Worm (Caenorhabditis elegans): ENCODE measurements around the gene C28A5.6.

The C28A5.6 gene

DNA sequence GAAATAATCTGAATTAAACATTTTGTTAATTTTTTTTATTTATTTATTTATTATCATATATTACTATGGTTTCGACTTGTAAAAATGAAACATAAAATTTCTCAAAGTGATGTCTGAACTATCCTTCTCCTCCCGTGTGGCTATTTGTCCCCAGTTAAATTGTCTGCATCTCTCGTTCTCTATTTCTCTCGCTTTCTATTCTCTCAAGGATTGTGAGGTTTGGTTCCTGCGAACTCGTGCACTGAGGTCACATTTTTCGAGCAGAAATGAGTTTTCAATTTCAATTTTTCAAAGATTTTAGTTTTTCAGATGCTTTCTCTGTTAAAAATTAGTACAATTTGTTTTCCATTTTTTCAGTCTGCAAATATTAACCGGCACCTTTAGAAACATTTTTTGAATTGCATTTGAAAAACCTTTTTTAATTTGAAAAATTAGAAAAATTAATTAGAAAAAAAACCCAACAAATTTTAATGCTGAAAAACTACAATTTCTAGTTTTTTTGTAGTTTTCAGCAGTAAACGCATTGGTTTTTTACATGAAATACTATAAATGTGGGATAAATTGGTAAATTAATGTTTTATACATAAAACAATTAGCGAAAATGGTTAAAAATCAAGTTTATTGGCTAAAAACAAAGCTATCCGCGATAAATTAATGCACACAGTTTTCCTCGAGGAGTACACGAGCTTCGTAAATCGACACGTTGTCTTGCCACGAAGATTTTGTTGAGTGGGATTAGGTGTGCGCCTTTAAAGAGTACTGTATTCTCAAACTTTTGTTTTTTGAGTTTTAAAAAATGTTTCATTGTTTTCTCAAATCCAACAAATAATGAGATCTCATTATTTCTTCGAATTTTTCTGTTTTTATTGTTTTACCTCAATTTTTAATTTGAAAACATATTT, 16.9 kb downstream of the C28A5.6 start:
- no peak for TF ChIP-seq unc-62 (GFP tag; optimal IDR thresholded peaks at IDR 0.05)

DNA sequence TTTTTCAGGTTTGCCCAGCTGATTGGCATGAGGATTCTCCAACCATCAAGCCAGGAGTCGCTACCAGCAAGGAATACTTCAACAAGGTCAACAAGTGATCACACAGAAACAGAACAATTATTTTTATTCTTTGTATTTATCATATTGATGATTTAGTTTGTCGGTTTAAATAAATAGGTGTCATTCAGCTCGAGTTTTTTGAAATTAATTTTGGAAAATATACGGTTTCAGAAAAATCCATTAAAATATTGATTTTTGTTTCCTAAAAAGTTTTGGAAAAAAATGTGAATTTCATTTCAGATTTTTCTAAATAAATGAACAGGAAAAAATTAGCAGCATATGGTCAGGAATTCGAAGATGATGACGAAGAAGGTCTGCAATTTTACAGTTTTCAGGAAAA, 21.1 kb downstream of the C28A5.6 start, which contains the start of gene gpch-1:
Gene gpch-1 (plus strand): TSS at position 301 of the 400 bp plus-strand sequence.
- TF ChIP-seq unc-62 (GFP tag; optimal IDR thresholded peaks at IDR 0.05) = no peak

DNA sequence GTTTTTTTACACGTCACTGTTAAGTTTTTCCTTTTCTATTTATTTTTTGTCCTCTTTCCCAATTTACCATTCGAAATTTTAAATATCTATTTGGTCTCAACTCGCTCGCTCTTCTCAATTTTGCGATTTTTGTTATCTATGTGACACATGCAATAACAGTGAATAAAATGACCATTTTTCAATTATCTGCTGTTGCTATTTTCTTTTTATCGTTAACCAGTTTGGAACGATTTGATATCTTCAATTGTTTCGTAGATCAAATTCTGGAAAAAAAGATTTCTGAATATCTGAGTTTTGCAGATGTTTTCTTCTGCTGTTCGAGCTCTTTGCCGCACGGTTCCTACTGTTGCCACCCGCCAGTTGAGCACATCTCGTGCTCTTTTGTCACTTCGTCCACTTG, 22.2 kb downstream of the C28A5.6 start, which contains the start of gene prdx-3:
Gene prdx-3 (plus strand): TSS at position 301 of the 400 bp plus-strand sequence.
- no peak for TF ChIP-seq unc-62 (GFP tag; optimal IDR thresholded peaks at IDR 0.05)

DNA sequence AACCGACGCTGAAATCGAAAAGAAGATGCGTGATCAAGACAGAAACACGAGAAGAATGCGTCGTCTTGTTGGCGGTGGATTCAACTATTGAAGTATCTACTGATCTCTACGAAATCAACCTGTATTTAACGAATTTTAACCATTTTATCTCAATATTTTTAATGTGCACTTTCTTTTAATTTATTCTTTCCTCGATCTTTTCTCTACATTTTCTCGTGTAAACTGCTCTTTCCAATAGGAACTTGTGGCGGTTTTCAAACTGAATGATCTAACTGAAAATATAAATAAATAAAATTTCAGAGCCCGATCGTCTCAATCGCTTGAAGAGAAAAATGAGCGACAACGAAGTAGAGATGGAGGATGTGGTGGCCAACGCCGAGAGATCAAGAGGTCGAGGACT, 23.3 kb downstream of the C28A5.6 start, which contains the start of gene rnp-4:
Gene rnp-4 (plus strand): TSS at position 301 of the 400 bp plus-strand sequence.
- TF ChIP-seq unc-62 (GFP tag; optimal IDR thresholded peaks at IDR 0.05) = no peak

DNA sequence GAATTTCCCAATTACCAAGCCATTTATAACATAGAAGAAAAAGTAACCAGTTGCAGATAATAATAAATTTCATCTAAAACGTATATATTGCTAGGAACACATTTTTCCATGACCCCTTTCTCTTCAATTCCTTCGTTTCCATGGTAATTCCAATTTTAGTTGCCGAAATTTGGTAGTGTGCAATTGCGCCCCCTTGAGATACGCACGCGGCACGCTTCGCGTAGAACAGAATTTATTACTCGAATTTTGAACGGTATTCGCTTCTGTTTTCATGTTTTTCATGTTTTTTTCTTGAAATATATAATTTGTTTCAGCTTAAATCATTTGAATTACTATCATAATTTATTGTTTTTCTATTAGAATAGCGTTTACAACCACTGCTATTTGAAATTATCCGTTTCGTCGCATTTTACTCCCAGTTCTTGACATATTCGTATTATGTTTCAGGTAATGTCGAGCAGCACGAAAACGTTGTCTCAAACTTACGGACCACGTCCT, 24.9 kb downstream of the C28A5.6 start, which contains the start of the genes R07E5.17 and snfc-5:
Gene R07E5.17 (minus strand): TSS at position 98 of the 498 bp plus-strand sequence.
Gene snfc-5 (plus strand): TSS at position 448 of the 498 bp plus-strand sequence.
- TF ChIP-seq unc-62 (GFP tag; optimal IDR thresholded peaks at IDR 0.05) = no peak

DNA sequence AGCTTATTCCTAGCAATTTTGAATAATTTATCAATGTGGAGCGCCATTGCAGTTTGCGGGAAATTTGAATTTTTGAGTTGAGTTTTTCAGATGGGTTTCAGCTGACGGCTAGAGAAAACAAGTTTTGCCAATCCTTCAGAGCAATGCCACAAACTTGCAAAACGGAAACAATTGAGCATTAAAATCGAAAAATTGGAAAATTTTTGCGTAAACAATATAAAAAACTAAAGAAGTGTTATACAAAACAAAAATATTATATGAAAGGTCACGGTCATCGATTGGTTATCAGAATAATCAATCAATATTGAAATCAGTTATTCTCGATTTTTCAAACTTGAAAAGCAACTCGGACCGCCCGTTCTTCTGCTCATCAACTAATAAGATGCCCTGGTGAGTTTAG, 28.2 kb downstream of the C28A5.6 start, which contains the start of gene R07E5.15:
Gene R07E5.15 (plus strand): TSS at position 301 of the 400 bp plus-strand sequence.
- no peak for TF ChIP-seq unc-62 (GFP tag; optimal IDR thresholded peaks at IDR 0.05)

DNA sequence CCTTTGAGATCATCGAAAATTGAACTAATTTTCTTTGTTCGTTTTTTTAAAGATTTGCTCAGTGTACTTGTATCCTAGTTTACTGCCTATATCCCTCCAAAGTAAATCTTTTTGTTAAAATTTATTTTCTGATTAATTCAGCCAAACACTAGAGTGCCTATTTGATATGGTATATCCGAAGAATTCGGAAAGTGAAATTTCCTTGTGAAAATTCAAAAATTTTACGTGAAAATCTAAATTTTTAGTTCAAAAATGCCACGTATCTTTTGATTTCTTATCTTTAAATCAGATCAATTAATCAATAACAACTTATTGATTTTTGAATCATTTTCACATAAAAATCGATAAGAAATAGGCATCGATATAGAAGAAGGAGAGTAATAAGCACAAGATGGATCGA, 30.8 kb downstream of the C28A5.6 start, which contains the start of gene R07E5.6:
Gene R07E5.6 (plus strand): TSS at position 301 of the 400 bp plus-strand sequence.
- no peak for TF ChIP-seq unc-62 (GFP tag; optimal IDR thresholded peaks at IDR 0.05)

DNA sequence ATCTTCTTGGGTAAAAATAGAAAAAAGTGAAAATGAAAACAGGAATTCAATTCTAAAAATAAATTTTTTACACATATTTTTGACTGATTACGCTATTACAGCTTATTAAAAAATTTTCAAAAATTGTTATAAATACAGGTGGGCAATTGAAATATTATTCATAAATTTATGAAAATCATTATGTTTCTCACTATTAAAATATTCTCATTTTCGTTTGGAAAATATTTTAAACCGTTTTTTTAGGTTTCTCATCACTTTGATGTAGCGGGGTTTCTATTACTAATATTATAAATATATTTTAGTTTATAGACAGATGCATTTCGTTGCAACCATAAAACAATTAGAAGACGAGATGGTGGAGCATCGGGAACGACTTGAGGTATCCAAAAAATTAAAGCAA, 32.2 kb downstream of the C28A5.6 start, which contains the start of gene R07E5.5:
Gene R07E5.5 (plus strand): TSS at position 301 of the 400 bp plus-strand sequence.
- TF ChIP-seq unc-62 (GFP tag; optimal IDR thresholded peaks at IDR 0.05) = no peak

DNA sequence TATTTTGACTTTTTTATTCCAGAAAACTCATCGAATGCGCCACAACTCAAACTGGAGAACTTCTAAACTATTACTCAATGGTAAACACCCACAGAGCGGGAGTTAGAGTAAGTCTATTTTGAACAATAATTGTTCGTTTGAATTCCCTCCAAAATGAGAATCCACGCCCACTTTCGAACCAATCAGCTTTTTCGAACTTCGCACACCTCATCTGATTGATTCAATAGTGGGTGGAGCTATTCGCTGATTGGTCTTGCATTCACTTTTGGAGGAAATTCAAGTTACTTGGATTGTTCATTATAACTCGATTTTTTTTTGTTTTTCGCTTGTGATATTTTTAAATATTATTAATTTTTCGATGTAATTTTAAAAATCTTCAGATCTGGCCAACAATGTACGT, 33.4 kb downstream of the C28A5.6 start:
- TF ChIP-seq unc-62 (GFP tag; optimal IDR thresholded peaks at IDR 0.05) = no peak

DNA sequence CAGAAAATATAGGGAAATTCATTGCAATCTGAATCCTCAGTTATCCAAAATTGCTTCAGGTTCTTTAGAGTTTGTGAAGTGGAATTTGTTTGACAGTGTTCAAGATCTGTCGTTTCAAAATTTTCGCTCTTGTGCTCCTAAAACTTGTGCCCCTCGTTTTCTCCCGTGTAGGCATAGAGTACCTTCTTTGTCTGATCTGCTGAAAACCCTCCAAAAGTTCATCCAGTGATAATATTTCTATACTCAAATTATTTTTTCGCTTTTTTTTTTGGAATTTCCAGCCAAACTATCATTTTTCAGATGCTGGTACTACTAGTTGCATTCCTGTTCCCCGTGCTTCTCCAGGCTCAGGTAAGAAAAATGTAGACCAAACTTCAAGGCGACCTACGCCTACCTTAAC, 34.8 kb downstream of the C28A5.6 start, which contains the start of gene R07E5.4:
Gene R07E5.4 (plus strand): TSS at position 301 of the 400 bp plus-strand sequence.
- TF ChIP-seq unc-62 (GFP tag; optimal IDR thresholded peaks at IDR 0.05) = no peak

DNA sequence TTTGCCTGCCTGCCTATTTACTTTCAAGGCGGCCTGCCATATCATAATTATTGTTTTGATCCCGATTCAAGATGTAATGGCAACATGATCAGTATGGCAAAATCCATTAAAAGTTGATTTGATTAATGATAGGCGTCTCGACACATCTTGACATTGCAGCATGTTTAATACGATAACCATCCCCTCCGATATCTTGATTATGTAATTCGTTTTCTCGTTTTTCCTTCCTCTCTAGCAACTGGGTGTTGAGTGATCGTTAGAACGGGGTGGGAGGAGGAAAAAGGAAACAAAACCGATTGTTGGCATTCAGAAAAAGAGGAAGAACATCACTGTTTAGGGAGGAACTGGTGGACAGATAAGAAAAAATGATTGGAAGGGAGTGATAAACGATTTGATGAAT, 37.4 kb downstream of the C28A5.6 start:
- no peak for TF ChIP-seq unc-62 (GFP tag; optimal IDR thresholded peaks at IDR 0.05)

DNA sequence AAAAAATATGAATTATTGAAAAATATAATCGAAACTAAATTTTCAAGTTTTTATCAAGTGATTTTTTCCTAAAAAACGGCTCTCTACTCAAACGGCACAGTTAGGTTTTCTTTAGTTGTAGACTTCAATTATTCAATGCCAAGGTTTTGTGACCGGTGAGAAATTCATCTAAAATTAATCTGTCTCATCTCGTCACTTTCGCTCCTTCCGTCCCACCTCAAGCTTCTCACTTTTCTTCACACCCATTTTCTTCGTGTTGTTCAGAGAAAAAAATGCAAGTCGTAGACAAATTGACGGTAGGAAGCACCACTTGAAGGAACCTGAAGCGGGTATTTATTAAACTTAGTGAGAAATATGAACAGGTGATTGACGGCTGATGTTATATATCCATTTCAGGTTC, 38.0 kb downstream of the C28A5.6 start:
- TF ChIP-seq unc-62 (GFP tag; optimal IDR thresholded peaks at IDR 0.05) = no peak

DNA sequence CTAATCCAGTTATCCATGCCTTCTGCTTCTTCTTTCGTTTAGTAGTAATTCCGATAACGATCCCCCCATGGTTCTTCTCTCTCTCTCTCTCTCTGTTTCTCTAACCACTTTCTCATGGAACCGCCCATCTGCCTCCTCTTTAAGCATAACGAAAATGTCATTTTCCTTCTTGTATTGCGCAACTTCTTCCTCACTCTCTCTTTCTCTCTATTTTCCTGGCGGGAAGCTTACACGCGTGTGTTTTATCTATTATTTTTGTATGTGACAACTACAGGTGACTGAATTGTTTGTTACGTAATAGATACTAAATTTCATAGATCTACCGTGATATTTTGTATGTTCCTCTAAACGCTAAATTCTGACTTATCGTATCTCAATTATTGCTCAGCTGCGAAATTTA, 38.9 kb downstream of the C28A5.6 start:
- TF ChIP-seq unc-62 (GFP tag; optimal IDR thresholded peaks at IDR 0.05) = no peak

DNA sequence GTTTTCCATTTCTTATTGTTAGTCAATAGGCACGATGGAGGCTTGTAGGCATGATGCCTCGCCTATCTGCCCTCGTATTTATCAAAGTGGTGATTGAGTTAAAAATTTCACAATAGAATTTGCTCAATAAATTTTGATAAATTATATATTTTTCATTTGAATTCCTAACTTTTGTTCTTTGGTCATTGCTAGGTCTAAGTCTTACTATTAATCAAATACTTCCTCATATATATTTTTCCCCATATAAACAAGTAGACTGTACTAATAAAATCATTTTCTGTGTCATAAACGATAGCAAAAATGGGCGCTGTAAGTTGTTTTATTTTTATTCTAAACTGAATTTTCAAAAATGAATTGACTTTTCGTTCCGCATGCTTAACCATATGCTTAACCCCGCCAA, 44.8 kb downstream of the C28A5.6 start, which contains the start of gene pals-28:
Gene pals-28 (plus strand): TSS at position 301 of the 400 bp plus-strand sequence.
- TF ChIP-seq unc-62 (GFP tag; optimal IDR thresholded peaks at IDR 0.05) = no peak

DNA sequence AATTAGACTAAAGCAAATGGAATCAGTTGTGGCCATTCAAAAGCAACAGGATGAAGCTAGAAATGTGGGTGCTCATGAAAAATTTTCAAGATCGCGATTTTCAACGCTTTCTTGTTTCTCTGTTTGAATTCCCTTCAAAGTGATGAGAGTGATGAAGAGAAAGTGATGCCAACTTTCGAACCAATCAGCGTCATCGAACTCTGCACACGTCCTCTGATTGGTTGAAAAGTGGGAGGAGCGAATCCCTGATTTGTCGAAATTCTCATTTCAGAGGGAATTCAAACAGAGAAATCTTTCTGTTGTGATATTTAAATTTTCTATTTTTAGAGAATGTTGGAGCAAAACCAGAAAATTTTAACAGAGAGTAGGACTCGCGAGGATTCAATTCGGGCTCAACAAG, 47.2 kb downstream of the C28A5.6 start:
- TF ChIP-seq unc-62 (GFP tag; optimal IDR thresholded peaks at IDR 0.05) = no peak

DNA sequence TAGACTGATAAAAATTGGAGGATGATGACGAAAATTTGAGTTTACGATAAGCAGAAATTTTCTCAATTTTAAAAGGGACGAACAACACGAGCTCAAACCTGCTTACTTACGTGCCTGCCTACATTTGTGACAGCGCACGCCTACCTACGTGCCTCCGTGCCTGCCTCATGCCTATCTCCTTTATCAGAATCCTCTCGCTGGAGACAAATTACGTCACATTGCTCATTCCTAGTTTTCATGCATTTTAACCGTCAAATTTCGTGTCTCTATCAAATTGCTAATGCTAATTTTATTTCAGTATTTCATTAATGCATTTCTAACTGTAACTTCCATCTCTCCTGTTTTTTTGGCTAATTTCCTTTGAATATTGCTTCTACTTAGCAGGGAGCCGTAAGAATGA, 48.0 kb downstream of the C28A5.6 start, which contains the start of gene pals-27:
Gene pals-27 (plus strand): TSS at position 301 of the 400 bp plus-strand sequence.
- TF ChIP-seq unc-62 (GFP tag; optimal IDR thresholded peaks at IDR 0.05) = no peak
